Fruit fly (Drosophila melanogaster): ENCODE results near the gene CG6055.

DNA sequence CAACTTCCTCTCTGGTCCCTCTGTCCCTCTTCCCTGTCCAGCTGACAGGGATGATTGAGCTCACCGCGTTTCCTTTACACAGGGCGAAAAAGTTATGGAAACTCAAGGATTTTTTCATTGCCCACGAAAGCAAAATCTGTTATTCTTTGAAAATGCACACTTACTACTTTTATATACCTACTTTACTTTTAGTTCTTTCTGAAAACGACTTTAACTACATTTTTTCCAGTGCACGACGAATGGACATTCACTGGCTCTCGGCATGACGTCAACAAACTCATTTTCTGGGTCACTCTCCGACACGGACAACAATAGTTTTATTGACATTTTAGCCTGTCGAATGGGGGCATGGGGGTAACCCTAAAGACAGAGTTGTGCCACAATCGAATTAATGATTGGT is 46.5 kb downstream of the CG6055 start:
- TF ChIP-seq CG17806 (tag; optimal IDR thresholded peaks at IDR 0.05) (peak; percentile 63), CG4496 (GFP tag; IDR thresholded peaks at IDR 0.05) (peak; percentile 84), D1 (tag; optimal IDR thresholded peaks at IDR 0.05) (no peak), CG10348 (GFP tag; IDR thresholded peaks at IDR 0.05) (no peak)
